Fruit fly (Drosophila melanogaster): ENCODE measurements around the gene PGAP5.

Gene PGAP5

dm6 chr2L:8163025-8163351, 35.7 kb upstream of the PGAP5 start, which contains the start of gene Piezo (continued):
- TF ChIP-seq fd102C (GFP tag; optimal IDR thresholded peaks at IDR 0.05) (peak; percentile 56), phol (tag; optimal IDR thresholded peaks at IDR 0.05) (no peak), Chrac-16 (GFP tag; optimal IDR thresholded peaks at IDR 0.05) (no peak), Dfd (GFP tag; optimal IDR thresholded peaks at IDR 0.05) (no peak), CG14050 (GFP tag; IDR thresholded peaks at IDR 0.05) (no peak), amos (GFP tag; IDR thresholded peaks at IDR 0.05; ENCODE audit: partially characterized antibody) (peak; percentile 58; the same call in 1 of the 2 replicates), pum (GFP tag; optimal IDR thresholded peaks at IDR 0.05) (no peak), CG16815 (GFP tag; optimal IDR thresholded peaks at IDR 0.05) (no peak), esg (GFP tag; conservative IDR thresholded peaks at IDR 0.05) (no peak), CG2712 (tag; optimal IDR thresholded peaks at IDR 0.05) (no peak), Nf-YB (GFP tag; optimal IDR thresholded peaks at IDR 0.05) (no peak), schlank (tag; optimal IDR thresholded peaks at IDR 0.05) (no peak), chinmo (GFP tag; IDR thresholded peaks at IDR 0.05; ENCODE audit: partially characterized antibody) (peak; percentile 34; the same call in 1 of the 4 replicates), CG18619 (GFP tag; optimal IDR thresholded peaks at IDR 0.05) (no peak), CG11398 (GFP tag; optimal IDR thresholded peaks at IDR 0.05) (no peak)

dm6 chr2L:8163588-8164166, 35.0 kb upstream of the PGAP5 start:
- TF ChIP-seq eve (GFP tag; optimal IDR thresholded peaks at IDR 0.05): peak in 1 of 2 experiments; percentile 59
- peak; percentile 22 for TF ChIP-seq ac (GFP tag; optimal IDR thresholded peaks at IDR 0.05)
- TF ChIP-seq ara (GFP tag; IDR thresholded peaks at IDR 0.05): peak; percentile 13; the same call in 1 of the 2 replicates
- TF ChIP-seq kni (GFP tag; optimal IDR thresholded peaks at IDR 0.05): peak; percentile 53
- TF ChIP-seq Kr (GFP tag; optimal IDR thresholded peaks at IDR 0.05): peak; percentile 29
- peak; percentile 9 for TF ChIP-seq CG8281 (tag; optimal IDR thresholded peaks at IDR 0.05)
- TF ChIP-seq CG7786 (GFP tag; optimal IDR thresholded peaks at IDR 0.05): no peak
- TF ChIP-seq nmo (GFP tag; optimal IDR thresholded peaks at IDR 0.05): no peak
- peak; percentile 37 for TF ChIP-seq run (tag; optimal IDR thresholded peaks at IDR 0.05)
- TF ChIP-seq slp2 (GFP tag; optimal IDR thresholded peaks at IDR 0.05): no peak
- TF ChIP-seq CG32532 (GFP tag; IDR thresholded peaks at IDR 0.05): no peak
- no peak; the same call in 2 of the 3 replicates for TF ChIP-seq ci (GFP tag; IDR thresholded peaks at IDR 0.05)
- no peak for TF ChIP-seq fu2 (GFP tag; optimal IDR thresholded peaks at IDR 0.05)
- no peak for TF ChIP-seq Tbp (GFP tag; optimal IDR thresholded peaks at IDR 0.05)
- peak; percentile 76 for TF ChIP-seq Med (GFP tag)
- TF ChIP-seq dati (GFP tag; IDR thresholded peaks at IDR 0.05): no peak
- TF ChIP-seq CG14014 (GFP tag; IDR thresholded peaks at IDR 0.05): no peak
- TF ChIP-seq CG7372 (GFP tag; IDR thresholded peaks at IDR 0.05): no peak
- no peak for TF ChIP-seq Gsc (GFP tag; IDR thresholded peaks at IDR 0.05)
- TF ChIP-seq gcm (GFP tag; optimal IDR thresholded peaks at IDR 0.05): no peak
- peak; percentile 2 for TF ChIP-seq da (GFP tag; optimal IDR thresholded peaks at IDR 0.05)
- no peak for TF ChIP-seq kay (GFP tag; optimal IDR thresholded peaks at IDR 0.05)
- no peak for TF ChIP-seq Abd-B (GFP tag; optimal IDR thresholded peaks at IDR 0.05)
- TF ChIP-seq sim (GFP tag; IDR thresholded peaks at IDR 0.05): no peak
- TF ChIP-seq vvl (GFP tag; IDR thresholded peaks at IDR 0.05): no peak
- 0 out of 2 replicates have a peak, but pooled peaks have one; percentile 1 for TF ChIP-seq H2.0 (GFP tag; IDR thresholded peaks at IDR 0.05)
- no peak for TF ChIP-seq gce (GFP tag; IDR thresholded peaks at IDR 0.05)
- TF ChIP-seq oc (tag; optimal IDR thresholded peaks at IDR 0.05): peak; percentile 7
- peak; percentile 12 for TF ChIP-seq CG15514 (GFP tag; optimal IDR thresholded peaks at IDR 0.05)
- TF ChIP-seq mirr (GFP tag; optimal IDR thresholded peaks at IDR 0.05): peak; percentile 9
- TF ChIP-seq CG12769 (tag; optimal IDR thresholded peaks at IDR 0.05): peak; percentile 70
- peak; percentile 4 for TF ChIP-seq CG3281 (GFP tag; optimal IDR thresholded peaks at IDR 0.05)
- no peak for TF ChIP-seq cato (GFP tag; optimal IDR thresholded peaks at IDR 0.05; ENCODE audit: borderline replicate concordance)
- TF ChIP-seq CG13894 (tag; optimal IDR thresholded peaks at IDR 0.05): no peak
- no peak for TF ChIP-seq MTF-1 (GFP tag; optimal IDR thresholded peaks at IDR 0.05; ENCODE audit: borderline replicate concordance)
